Worm (Caenorhabditis elegans) whole organism, L1 larva: ENCODE results near the gene F09E5.12.

Experiments
- aha-1 ChIP-seq: fragments of 150-350 bp; optimal IDR thresholded peaks from 2 replicates; lab custom pipeline; 2014; ENCODE audit warnings: missing biosample characterization, missing genetic modification characterization
- blmp-1 ChIP-seq: fragments of 150-350 bp; optimal IDR thresholded peaks from 2 replicates; lab custom pipeline; 2014; ENCODE audit warnings: missing biosample characterization, missing genetic modification characterization
- hlh-4 ChIP-seq: sonication (generic microtip); optimal IDR thresholded peaks from 2 replicates; lab custom pipeline; 2016; ENCODE audit warnings: mild to moderate bottlenecking, missing genetic modification characterization, missing compliant biosample characterization
- nhr-11 ChIP-seq: fragments of 150-350 bp; optimal IDR thresholded peaks from 2 replicates; lab custom pipeline; 2014; ENCODE audit warnings: missing biosample characterization, missing genetic modification characterization
- nhr-237 ChIP-seq: fragments of 150-350 bp; optimal IDR thresholded peaks from 2 replicates; lab custom pipeline; 2014; ENCODE audit warnings: missing biosample characterization, missing genetic modification characterization
- nhr-77 ChIP-seq: fragments of 150-350 bp; optimal IDR thresholded peaks from 2 replicates; lab custom pipeline; 2014; ENCODE audit warnings: missing biosample characterization, missing genetic modification characterization
- pag-3 ChIP-seq: sonication (generic microtip); optimal IDR thresholded peaks from 2 replicates; lab custom pipeline; 2017; ENCODE audit warnings: missing genetic modification characterization, mild to moderate bottlenecking, missing compliant biosample characterization, antibody characterized with exemption, borderline replicate concordance; ENCODE audit not compliant: insufficient read depth

DNA sequence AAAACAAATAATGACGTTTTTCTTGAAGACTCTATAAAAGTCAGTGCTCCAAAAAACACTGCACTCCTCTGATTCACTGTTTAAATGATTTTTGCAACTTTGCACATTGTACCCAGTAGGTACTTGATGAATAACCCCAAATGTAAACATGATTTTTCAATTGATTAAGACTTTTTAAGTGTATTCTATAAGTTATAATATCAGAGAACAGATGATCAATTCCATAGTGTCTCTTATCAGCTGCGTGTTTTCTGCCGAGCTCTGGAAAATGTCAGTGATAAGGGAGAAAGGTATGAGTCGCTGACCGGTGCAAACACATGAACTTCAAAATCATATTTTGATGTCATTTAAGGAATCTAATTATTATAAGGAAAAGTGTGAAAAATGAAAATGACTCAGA is 46.8 kb downstream of the F09E5.12 start:
- no peak for TF ChIP-seq pag-3 (tag; lab: Kevin White, UChicago)
- no peak for TF ChIP-seq blmp-1
- no peak for TF ChIP-seq nhr-237 (tag; lab: Kevin White, UChicago)
- TF ChIP-seq aha-1 (tag; lab: Kevin White, UChicago), result no peak
- no peak for TF ChIP-seq hlh-4
- no peak for TF ChIP-seq nhr-11 (tag; lab: Kevin White, UChicago)
- TF ChIP-seq nhr-77, result no peak
